Worm (Caenorhabditis elegans): ENCODE measurements around the gene lelo-2.

Gene lelo-2

DNA sequence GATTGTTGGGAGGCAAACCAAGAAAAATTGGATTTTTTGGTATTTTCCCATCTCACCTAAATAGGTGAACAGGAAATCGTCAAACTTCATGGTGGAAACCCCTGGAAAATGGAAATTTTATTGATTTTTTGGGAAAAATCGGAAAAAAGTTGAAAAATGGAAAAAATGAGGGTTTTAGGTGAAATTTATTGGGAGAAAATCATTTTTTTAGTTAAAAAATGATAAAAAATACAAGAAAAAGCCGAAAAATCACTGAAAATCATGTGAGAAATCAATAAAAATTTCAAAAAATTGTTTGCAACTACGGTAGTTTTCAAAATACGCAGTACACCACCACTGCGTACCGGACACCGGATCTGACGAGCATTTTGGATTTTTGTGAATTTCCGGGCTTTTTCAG, at the start of gene lelo-2:
Gene lelo-2, minus strand, starts transcription at position 101 of the 400 bp plus-strand sequence.
- TF ChIP-seq sem-4 (tag; optimal IDR thresholded peaks at IDR 0.05), result no peak
- no peak for TF ChIP-seq nhr-77 (tag; optimal IDR thresholded peaks at IDR 0.05)
- TF ChIP-seq ZK546.5 (tag; optimal IDR thresholded peaks at IDR 0.05), result no peak
- no peak for TF ChIP-seq nhr-21 (tag; optimal IDR thresholded peaks at IDR 0.05)
- no peak for TF ChIP-seq dmd-4 (tag; optimal IDR thresholded peaks at IDR 0.05)
- no peak for TF ChIP-seq Y55F3AM.14 (GFP tag; optimal IDR thresholded peaks at IDR 0.05)
- no peak for TF ChIP-seq mdl-1 (tag; optimal IDR thresholded peaks at IDR 0.05)
- no peak for TF ChIP-seq ztf-11 (tag; optimal IDR thresholded peaks at IDR 0.05)
- no peak for TF ChIP-seq blmp-1 (tag; optimal IDR thresholded peaks at IDR 0.05; ENCODE audit: insufficient read depth)
- no peak for TF ChIP-seq fos-1 (tag; optimal IDR thresholded peaks at IDR 0.05)
- no peak for TF ChIP-seq mbf-1 (tag; optimal IDR thresholded peaks at IDR 0.05)
- TF ChIP-seq elt-1 (tag; optimal IDR thresholded peaks at IDR 0.05), result no peak

ce11 chrIII:1468358-1469305, 41.6 kb upstream of the lelo-2 start:
- TF ChIP-seq lsy-2 (tag; optimal IDR thresholded peaks at IDR 0.05) (no peak), nhr-237 (tag; optimal IDR thresholded peaks at IDR 0.05) (no peak), lin-11 (tag; optimal IDR thresholded peaks at IDR 0.05) (no peak), gmeb-1 (tag; optimal IDR thresholded peaks at IDR 0.05) (no peak), Y55F3AM.14 (GFP tag; optimal IDR thresholded peaks at IDR 0.05) (no peak), aly-2 (tag; optimal IDR thresholded peaks at IDR 0.05) (no peak), elt-3 (tag; optimal IDR thresholded peaks at IDR 0.05) (no peak), mdl-1 (tag; optimal IDR thresholded peaks at IDR 0.05) (no peak), nhr-12 (tag; optimal IDR thresholded peaks at IDR 0.05) (no peak), nhr-129 (tag; optimal IDR thresholded peaks at IDR 0.05) (no peak)

ce11 chrIII:1456859-1457258, 29.8 kb upstream of the lelo-2 start:
- TF ChIP-seq sma-3 (GFP tag; optimal IDR thresholded peaks at IDR 0.05) (no peak), peb-1 (tag; optimal IDR thresholded peaks at IDR 0.05) (no peak), R02D3.7 (tag; optimal IDR thresholded peaks at IDR 0.05) (no peak), Y55F3AM.14 (GFP tag; optimal IDR thresholded peaks at IDR 0.05) (no peak), alr-1 (tag; optimal IDR thresholded peaks at IDR 0.05) (no peak), ceh-16 (tag; optimal IDR thresholded peaks at IDR 0.05) (no peak), nhr-25 (tag; optimal IDR thresholded peaks at IDR 0.05) (no peak), sma-9 (GFP tag; optimal IDR thresholded peaks at IDR 0.05) (no peak), sma-9 (tag; optimal IDR thresholded peaks at IDR 0.05) (no peak), dmd-4 (tag; optimal IDR thresholded peaks at IDR 0.05) (no peak), crh-2 (tag; optimal IDR thresholded peaks at IDR 0.05) (no peak)

- no peak for TF ChIP-seq nhr-11 (tag; optimal IDR thresholded peaks at IDR 0.05)
- no peak for TF ChIP-seq blmp-1 (tag; optimal IDR thresholded peaks at IDR 0.05; ENCODE audit: insufficient read depth)
- no peak for TF ChIP-seq nhr-12 (tag; optimal IDR thresholded peaks at IDR 0.05)
- TF ChIP-seq aly-2 (tag; optimal IDR thresholded peaks at IDR 0.05), result no peak
- no peak for TF ChIP-seq unc-55 (GFP tag; optimal IDR thresholded peaks at IDR 0.05)
- no peak for TF ChIP-seq mbf-1 (tag; optimal IDR thresholded peaks at IDR 0.05)
- TF ChIP-seq nhr-25 (tag; optimal IDR thresholded peaks at IDR 0.05), result no peak
- no peak for TF ChIP-seq ceh-82 (tag; optimal IDR thresholded peaks at IDR 0.05)
- no peak for TF ChIP-seq nhr-129 (tag; optimal IDR thresholded peaks at IDR 0.05)
- TF ChIP-seq dmd-4 (tag; optimal IDR thresholded peaks at IDR 0.05), result no peak
- no peak for TF ChIP-seq ztf-11 (tag; optimal IDR thresholded peaks at IDR 0.05)
- no peak for TF ChIP-seq elt-3 (tag; optimal IDR thresholded peaks at IDR 0.05)
- TF ChIP-seq lin-11 (tag; optimal IDR thresholded peaks at IDR 0.05), result no peak
- TF ChIP-seq alr-1 (tag; optimal IDR thresholded peaks at IDR 0.05), result no peak
- no peak for TF ChIP-seq crh-2 (tag; optimal IDR thresholded peaks at IDR 0.05)
- TF ChIP-seq skn-1 (tag; optimal IDR thresholded peaks at IDR 0.05), result no peak
- TF ChIP-seq Y55F3AM.14 (GFP tag; optimal IDR thresholded peaks at IDR 0.05), result no peak
Measured at ce11 chrIII:1455674-1456073, 28.6 kb upstream of the lelo-2 start, which contains the start of gene Y82E9BR.17. Gene Y82E9BR.17, minus strand, starts transcription at chrIII:1455774.

- TF ChIP-seq sma-9 (GFP tag; optimal IDR thresholded peaks at IDR 0.05), result no peak
- TF ChIP-seq sma-9 (tag; optimal IDR thresholded peaks at IDR 0.05), result no peak
- TF ChIP-seq nhr-10 (tag; optimal IDR thresholded peaks at IDR 0.05), result no peak
- no peak for TF ChIP-seq ama-1 (optimal IDR thresholded peaks at IDR 0.05)
Measured at ce11 chrIII:1446747-1447146, 19.7 kb upstream of the lelo-2 start.
